Fruit fly (Drosophila melanogaster) S2 (cell line): Measurements from ENCODE around the gene Ork1.

Source experiments
- CG8478 ChIP-seq: fragments of >200 bp; optimal IDR thresholded peaks from 2 replicates; lab custom pipeline; 2018
- CTCF ChIP-seq, 2 experiments: fragments of >200 bp; optimal IDR thresholded peaks; 2 replicates each; lab custom pipeline; 2018

Gene Ork1

DNA sequence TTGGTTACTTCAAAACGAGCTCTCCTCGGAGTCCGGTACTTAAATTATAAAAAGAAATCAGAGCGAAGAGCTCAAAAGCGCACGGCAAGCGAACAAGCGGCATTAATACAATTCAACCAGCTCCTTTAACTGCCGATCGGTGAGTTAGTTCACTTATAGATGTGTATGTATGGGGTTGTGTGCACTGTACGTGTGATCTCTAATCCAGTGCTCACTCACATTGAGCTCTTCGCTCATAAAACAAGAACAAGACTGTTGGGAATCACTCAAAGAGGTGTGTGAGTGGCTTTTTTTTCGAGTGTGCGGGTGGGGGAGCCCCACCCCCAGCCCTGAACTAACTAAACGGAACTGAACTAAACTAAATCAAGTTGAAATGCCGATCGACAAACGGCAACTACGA, at the start of gene Ork1:
Ork1 (minus strand) TSS at position 101 of the 400 bp plus-strand sequence.
- TF ChIP-seq CTCF (optimal IDR thresholded peaks at IDR 0.05; lab: Kevin White, UChicago) (no peak), CG8478 (lab: Kevin White, UChicago) (no peak)

- TF ChIP-seq CG8478 (lab: Kevin White, UChicago) (no peak), CTCF (optimal IDR thresholded peaks at IDR 0.05; lab: Kevin White, UChicago) (no peak)
Observed at dm6 chrX:10936599-10936998, 45.5 kb upstream of the Ork1 start.

DNA sequence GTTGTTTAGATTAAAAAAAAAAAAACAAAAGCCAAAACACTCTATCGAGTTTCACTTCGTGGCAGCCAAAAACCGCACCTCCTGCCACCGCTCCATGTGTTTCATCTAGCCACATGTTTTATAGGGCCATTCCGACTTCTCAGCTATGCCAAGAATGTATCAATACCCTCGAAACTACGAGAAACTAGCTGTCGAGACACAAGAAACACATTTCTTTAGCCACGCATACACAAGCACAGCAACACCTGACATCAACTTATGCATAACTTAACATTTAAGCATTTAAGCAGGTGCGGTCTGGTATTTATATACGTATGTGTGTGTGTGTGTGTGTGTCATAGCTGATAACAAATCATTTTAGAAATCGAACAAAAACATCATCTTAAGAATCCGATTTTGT, 44.5 kb upstream of the Ork1 start:
- TF ChIP-seq CTCF (optimal IDR thresholded peaks at IDR 0.05; lab: Kevin White, UChicago), result no peak
- no peak for TF ChIP-seq CG8478 (lab: Kevin White, UChicago)

- TF ChIP-seq CTCF (optimal IDR thresholded peaks at IDR 0.05; lab: Kevin White, UChicago), result no peak
- TF ChIP-seq CG8478 (lab: Kevin White, UChicago), result no peak
Observed at dm6 chrX:10933776-10934175, 42.7 kb upstream of the Ork1 start.

dm6 chrX:10932300-10932699, 41.2 kb upstream of the Ork1 start:
- no peak for TF ChIP-seq CTCF (optimal IDR thresholded peaks at IDR 0.05; lab: Kevin White, UChicago)
- no peak for TF ChIP-seq CG8478 (lab: Kevin White, UChicago)

DNA sequence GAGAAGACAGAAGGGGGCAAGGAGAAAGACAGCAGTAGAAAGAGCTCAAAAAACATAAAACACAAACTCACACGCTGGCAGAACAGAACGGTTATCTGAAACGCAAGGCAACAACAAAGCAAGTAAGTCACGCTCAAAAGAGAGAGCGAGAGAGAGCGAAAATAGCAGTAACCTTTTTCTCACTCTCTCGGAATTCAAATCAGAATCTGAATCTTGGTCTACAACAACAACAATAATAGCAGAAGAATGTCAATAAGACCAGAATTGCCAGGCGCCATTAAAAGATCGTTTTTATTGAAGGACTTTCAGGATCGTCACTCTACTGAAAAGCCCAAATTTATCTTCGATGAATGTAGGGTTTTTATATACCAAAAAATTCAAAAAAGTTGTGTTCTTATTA, 40.2 kb upstream of the Ork1 start:
- TF ChIP-seq CTCF (optimal IDR thresholded peaks at IDR 0.05; lab: Kevin White, UChicago), result no peak

- TF ChIP-seq CG8478 (lab: Kevin White, UChicago), result no peak
Observed at dm6 chrX:10930553-10931092, 39.6 kb upstream of the Ork1 start, which contains the start of gene Myo10A. Myo10A (plus strand) TSS chrX:10930840.

dm6 chrX:10929613-10930012, 38.6 kb upstream of the Ork1 start:
- no peak for TF ChIP-seq CTCF (optimal IDR thresholded peaks at IDR 0.05; lab: Kevin White, UChicago)
- no peak for TF ChIP-seq CG8478 (lab: Kevin White, UChicago)

DNA sequence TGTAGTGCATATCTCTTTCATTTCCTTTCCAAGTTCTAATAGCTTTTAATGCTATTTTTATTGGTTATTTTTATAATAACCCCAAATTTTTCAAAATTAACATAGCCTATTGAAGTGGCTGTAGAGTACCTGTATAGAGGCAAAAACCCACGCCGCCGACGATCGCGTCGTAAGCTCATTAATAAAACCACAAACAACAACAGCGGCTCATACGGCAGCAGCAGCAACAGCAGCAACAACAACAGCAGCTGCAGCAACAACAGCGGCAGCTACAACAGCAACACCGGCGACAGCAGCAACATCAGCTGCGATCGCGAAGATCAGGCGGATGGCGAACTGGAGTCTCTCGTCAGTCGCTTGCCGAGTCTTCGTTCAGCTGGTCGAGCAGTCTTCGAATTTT, 36.1 kb upstream of the Ork1 start, which contains the start of gene CG2145:
CG2145 (plus strand) TSS at position 290 of the 400 bp plus-strand sequence.
- TF ChIP-seq CTCF (optimal IDR thresholded peaks at IDR 0.05; lab: Kevin White, UChicago), result no peak
- TF ChIP-seq CG8478 (lab: Kevin White, UChicago), result no peak

- TF ChIP-seq CG8478 (lab: Kevin White, UChicago), result no peak
- no peak for TF ChIP-seq CTCF (optimal IDR thresholded peaks at IDR 0.05; lab: Kevin White, UChicago)
Observed at dm6 chrX:10926245-10926644, 35.2 kb upstream of the Ork1 start.

dm6 chrX:10923711-10924281, 32.7 kb upstream of the Ork1 start, which contains the start of gene v:
v (plus strand) TSS chrX:10923972.
- TF ChIP-seq CG8478 (lab: Kevin White, UChicago), result no peak
- TF ChIP-seq CTCF (optimal IDR thresholded peaks at IDR 0.05; lab: Kevin White, UChicago), result no peak

dm6 chrX:10922178-10922577, 31.1 kb upstream of the Ork1 start:
- no peak for TF ChIP-seq CTCF (optimal IDR thresholded peaks at IDR 0.05; lab: Kevin White, UChicago)
- no peak for TF ChIP-seq CG8478 (lab: Kevin White, UChicago)

dm6 chrX:10921665-10922064, 30.6 kb upstream of the Ork1 start:
- TF ChIP-seq CG8478 (lab: Kevin White, UChicago) (no peak), CTCF (optimal IDR thresholded peaks at IDR 0.05; lab: Kevin White, UChicago) (no peak)

DNA sequence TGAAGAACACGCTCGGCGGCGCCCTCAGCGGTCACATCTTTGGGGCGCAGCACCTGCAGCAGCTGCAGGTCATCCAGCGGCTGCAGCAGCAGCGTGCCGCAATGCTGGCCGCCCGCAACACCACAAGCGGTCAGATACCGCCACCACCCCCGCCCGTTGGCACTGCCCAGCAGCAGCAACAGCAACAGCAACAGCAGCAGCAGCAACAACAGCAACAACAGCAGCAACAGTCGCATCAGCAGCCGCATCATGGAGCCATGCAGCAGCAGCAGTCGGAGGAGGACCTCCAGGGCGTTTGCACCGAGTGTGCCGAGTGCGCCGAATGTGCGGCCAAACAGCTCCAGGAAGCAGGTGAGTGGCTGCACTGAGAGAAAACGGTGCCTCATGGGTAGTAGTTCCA, 21.5 kb upstream of the Ork1 start:
- TF ChIP-seq CTCF (optimal IDR thresholded peaks at IDR 0.05; lab: Kevin White, UChicago) (no peak), CG8478 (lab: Kevin White, UChicago) (no peak)

dm6 chrX:10906222-10906866, 15.3 kb upstream of the Ork1 start:
- no peak for TF ChIP-seq CTCF (optimal IDR thresholded peaks at IDR 0.05; lab: Kevin White, UChicago)
- TF ChIP-seq CG8478 (lab: Kevin White, UChicago), result no peak

dm6 chrX:10905467-10905866, 14.4 kb upstream of the Ork1 start, which contains the start of gene CG43901:
CG43901 (plus strand) TSS chrX:10905767.
- no peak for TF ChIP-seq CG8478 (lab: Kevin White, UChicago)
- TF ChIP-seq CTCF (optimal IDR thresholded peaks at IDR 0.05; lab: Kevin White, UChicago), result no peak
